Worm (Caenorhabditis elegans) whole organism, L1 larva: Measurements from ENCODE around the gene ZK177.11.

Experiments used
- ces-1 ChIP-seq: fragments of 150-350 bp; optimal IDR thresholded peaks from 2 replicates; lab custom pipeline; 2014; ENCODE audit warnings: missing biosample characterization, missing genetic modification reagents, missing genetic modification characterization
- elt-3 ChIP-seq, 6 experiments: fragments of 150-350 bp in 1 of 6; sonication (generic microtip); optimal IDR thresholded peaks; 2 replicates each; lab custom pipeline; 2017 to 2018; ENCODE audit warnings: missing biosample characterization in 6 of 6, missing genetic modification characterization in 6 of 6, inconsistent platforms in 1 of 6
- fkh-8 ChIP-seq: sonication (generic microtip); optimal IDR thresholded peaks from 2 replicates; lab custom pipeline; 2016; ENCODE audit warnings: mild to moderate bottlenecking, missing genetic modification characterization, missing compliant biosample characterization
- mep-1 ChIP-seq: fragments of 150-350 bp; optimal IDR thresholded peaks from 2 replicates; lab custom pipeline; 2014; ENCODE audit warnings: missing biosample characterization, missing genetic modification characterization
- nhr-11 ChIP-seq: fragments of 150-350 bp; optimal IDR thresholded peaks from 2 replicates; lab custom pipeline; 2014; ENCODE audit warnings: missing biosample characterization, missing genetic modification characterization
- nhr-12 ChIP-seq: sonication (generic microtip); optimal IDR thresholded peaks from 2 replicates; lab custom pipeline; 2017; ENCODE audit warnings: missing biosample characterization, missing genetic modification characterization
- nhr-90 ChIP-seq: sonication (generic microtip); optimal IDR thresholded peaks from 2 replicates; lab custom pipeline; 2016; ENCODE audit warnings: mild to moderate bottlenecking, missing genetic modification characterization, missing compliant biosample characterization; ENCODE audit not compliant: poor library complexity
- pag-3 ChIP-seq: sonication (generic microtip); optimal IDR thresholded peaks from 2 replicates; lab custom pipeline; 2017; ENCODE audit warnings: missing genetic modification characterization, mild to moderate bottlenecking, missing compliant biosample characterization, antibody characterized with exemption, borderline replicate concordance; ENCODE audit not compliant: insufficient read depth
- snpc-4 ChIP-seq: fragments of 150-350 bp; optimal IDR thresholded peaks from 2 replicates; lab custom pipeline; 2014; ENCODE audit warnings: missing biosample characterization, missing genetic modification characterization
- unc-130 ChIP-seq: fragments of 150-350 bp; optimal IDR thresholded peaks from 2 replicates; lab custom pipeline; 2017; ENCODE audit warnings: missing biosample characterization, missing genetic modification characterization, inconsistent platforms
- unc-62 ChIP-seq: fragments of 150-350 bp; optimal IDR thresholded peaks from 2 replicates; lab custom pipeline; 2014; ENCODE audit warnings: missing biosample characterization, missing genetic modification reagents, missing genetic modification characterization

- TF ChIP-seq unc-62 (GFP tag; lab: Kevin White, UChicago), result no peak
- no peak for TF ChIP-seq nhr-90
- TF ChIP-seq nhr-12 (tag; lab: Kevin White, UChicago), result no peak
- TF ChIP-seq pag-3, result no peak
- no peak for TF ChIP-seq unc-130
- TF ChIP-seq mep-1, result no peak
- TF ChIP-seq nhr-11 (tag; lab: Kevin White, UChicago), result no peak
- no peak for TF ChIP-seq ces-1
- no peak for TF ChIP-seq elt-3 (tag; optimal IDR thresholded peaks at IDR 0.05; lab: Kevin White, UChicago)
- TF ChIP-seq snpc-4 (tag; lab: Kevin White, UChicago), result no peak
- TF ChIP-seq fkh-8, result no peak
Measured at ce11 chrII:5531855-5532328, 9.2 kb downstream of the ZK177.11 start, which contains the start of gene C17C3.9.
